Worm (Caenorhabditis elegans): ENCODE data around the gene srt-74.
"Not testable (repeated sequence)": the region's sequence is repeated elsewhere in the genome, so short reads cannot be mapped to it uniquely, and the experiment has no call there.

DNA sequence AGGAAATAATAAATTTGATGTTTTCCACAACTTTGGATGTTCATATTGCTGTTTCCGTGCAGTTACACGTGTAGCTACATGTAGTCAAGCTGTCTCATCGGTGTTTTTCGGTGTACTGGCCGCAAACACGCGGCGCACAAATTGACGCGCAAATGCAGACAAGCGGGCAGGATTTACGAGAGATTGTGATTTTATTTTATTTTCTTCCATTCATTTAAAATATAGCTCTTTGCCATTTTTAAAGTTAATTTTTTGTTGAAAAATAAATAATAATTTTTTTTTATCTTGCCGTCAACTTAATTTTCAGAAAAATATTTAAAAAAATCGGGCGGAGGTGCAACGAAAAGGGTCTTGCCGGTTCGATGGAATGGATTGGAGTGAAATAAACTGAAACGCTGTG lies 7.9 kb downstream of the srt-74 start, which contains the start of gene F40G12.7:
- not testable (repeated sequence) for TF ChIP-seq nfya-1 (tag; optimal IDR thresholded peaks at IDR 0.05); ceh-30 (tag; optimal IDR thresholded peaks at IDR 0.05); pha-4 (tag; optimal IDR thresholded peaks at IDR 0.05); nhr-11 (tag; optimal IDR thresholded peaks at IDR 0.05); pros-1 (tag; optimal IDR thresholded peaks at IDR 0.05); eyg-1 (tag; optimal IDR thresholded peaks at IDR 0.05); pax-1 (tag; optimal IDR thresholded peaks at IDR 0.05); pag-3 (tag; optimal IDR thresholded peaks at IDR 0.05; ENCODE audit: borderline replicate concordance)

All from whole organism, late embryonic.